Worm (Caenorhabditis elegans): ENCODE measurements around the gene C16E9.1.

Gene C16E9.1

ce11 chrX:6939917-6940316 lies at the start of gene C16E9.1:
Gene C16E9.1 (plus strand): TSS chrX:6940217.
- TF ChIP-seq ztf-29 (GFP tag; IDR thresholded peaks at IDR 0.05) (no peak), ztf-23 (GFP tag; IDR thresholded peaks at IDR 0.05) (no peak), tab-1 (GFP tag; IDR thresholded peaks at IDR 0.05) (no peak), med-1 (GFP tag; optimal IDR thresholded peaks at IDR 0.05; ENCODE audit: insufficient read depth) (no peak), cog-1 (tag; optimal IDR thresholded peaks at IDR 0.05) (no peak), klf-2 (GFP tag; conservative IDR thresholded peaks at IDR 0.05) (no peak), T22C8.4 (GFP tag; IDR thresholded peaks at IDR 0.05) (no peak), ref-1 (GFP tag; conservative IDR thresholded peaks at IDR 0.05) (no peak), flt-1 (GFP tag; IDR thresholded peaks at IDR 0.05) (no peak)

- no peak for TF ChIP-seq T22C8.4 (GFP tag; IDR thresholded peaks at IDR 0.05)
- TF ChIP-seq med-1 (GFP tag; optimal IDR thresholded peaks at IDR 0.05; ENCODE audit: insufficient read depth), result no peak
These were observed 46.9 kb upstream of the C16E9.1 start for ce11 chrX:6893074-6893473.

- TF ChIP-seq cog-1 (tag; optimal IDR thresholded peaks at IDR 0.05), result no peak
- TF ChIP-seq med-1 (GFP tag; optimal IDR thresholded peaks at IDR 0.05; ENCODE audit: insufficient read depth), result no peak
- TF ChIP-seq ref-1 (GFP tag; conservative IDR thresholded peaks at IDR 0.05), result no peak
- no peak for TF ChIP-seq ztf-29 (GFP tag; IDR thresholded peaks at IDR 0.05)
- TF ChIP-seq klf-2 (GFP tag; conservative IDR thresholded peaks at IDR 0.05), result no peak
- no peak for TF ChIP-seq T22C8.4 (GFP tag; IDR thresholded peaks at IDR 0.05)
- TF ChIP-seq ztf-23 (GFP tag; IDR thresholded peaks at IDR 0.05), result no peak
- no peak for TF ChIP-seq tab-1 (GFP tag; IDR thresholded peaks at IDR 0.05)
- no peak for TF ChIP-seq flt-1 (GFP tag; IDR thresholded peaks at IDR 0.05)
These were observed 45.9 kb upstream of the C16E9.1 start for ce11 chrX:6894104-6894503.

ce11 chrX:6899848-6900247 lies 40.2 kb upstream of the C16E9.1 start, which contains the start of gene F14B8.4:
Gene F14B8.4 (minus strand): TSS chrX:6899948.
- TF ChIP-seq ztf-23 (GFP tag; IDR thresholded peaks at IDR 0.05) (no peak), flt-1 (GFP tag; IDR thresholded peaks at IDR 0.05) (no peak), tab-1 (GFP tag; IDR thresholded peaks at IDR 0.05) (no peak), ztf-29 (GFP tag; IDR thresholded peaks at IDR 0.05) (no peak), med-1 (GFP tag; optimal IDR thresholded peaks at IDR 0.05; ENCODE audit: insufficient read depth) (no peak), ref-1 (GFP tag; conservative IDR thresholded peaks at IDR 0.05) (no peak)

- TF ChIP-seq tab-1 (GFP tag; IDR thresholded peaks at IDR 0.05) (no peak), flt-1 (GFP tag; IDR thresholded peaks at IDR 0.05) (no peak), ref-1 (GFP tag; conservative IDR thresholded peaks at IDR 0.05) (no peak), med-1 (GFP tag; optimal IDR thresholded peaks at IDR 0.05; ENCODE audit: insufficient read depth) (no peak)
These were observed 38.9 kb upstream of the C16E9.1 start, which contains the start of gene pes-23 for ce11 chrX:6901078-6901477. Gene pes-23 (plus strand): TSS chrX:6901378.

ce11 chrX:6902958-6903357 lies 37.1 kb upstream of the C16E9.1 start:
- TF ChIP-seq ref-1 (GFP tag; conservative IDR thresholded peaks at IDR 0.05) (peak; percentile 66; the same call in 1 of the 2 replicates), ztf-23 (GFP tag; IDR thresholded peaks at IDR 0.05) (peak; percentile 90), cog-1 (tag; optimal IDR thresholded peaks at IDR 0.05) (peak; percentile 49), klf-2 (GFP tag; conservative IDR thresholded peaks at IDR 0.05) (peak; percentile 85), med-1 (GFP tag; optimal IDR thresholded peaks at IDR 0.05; ENCODE audit: insufficient read depth) (peak; percentile 19), ztf-29 (GFP tag; IDR thresholded peaks at IDR 0.05) (no peak; the same call in 1 of the 2 replicates), flt-1 (GFP tag; IDR thresholded peaks at IDR 0.05) (peak; percentile 90), T22C8.4 (GFP tag; IDR thresholded peaks at IDR 0.05) (no peak; the same call in none of the 2 replicates), tab-1 (GFP tag; IDR thresholded peaks at IDR 0.05) (peak; percentile 82)

- TF ChIP-seq cog-1 (tag; optimal IDR thresholded peaks at IDR 0.05), result no peak
These were observed 35.8 kb upstream of the C16E9.1 start, which contains the start of gene sid-5 for ce11 chrX:6904064-6904771. Gene sid-5 (plus strand): TSS chrX:6904721.

ce11 chrX:6905581-6905980 lies 34.4 kb upstream of the C16E9.1 start:
- no peak for TF ChIP-seq med-1 (GFP tag; optimal IDR thresholded peaks at IDR 0.05; ENCODE audit: insufficient read depth)
- TF ChIP-seq flt-1 (GFP tag; IDR thresholded peaks at IDR 0.05), result no peak
- TF ChIP-seq T22C8.4 (GFP tag; IDR thresholded peaks at IDR 0.05), result no peak
- no peak for TF ChIP-seq klf-2 (GFP tag; conservative IDR thresholded peaks at IDR 0.05)
- no peak for TF ChIP-seq cog-1 (tag; optimal IDR thresholded peaks at IDR 0.05)

ce11 chrX:6913989-6914388 lies 26.0 kb upstream of the C16E9.1 start, which contains the start of gene nhx-4:
Gene nhx-4 (plus strand): TSS chrX:6914289.
- TF ChIP-seq med-1 (GFP tag; optimal IDR thresholded peaks at IDR 0.05; ENCODE audit: insufficient read depth), result no peak
- TF ChIP-seq ztf-29 (GFP tag; IDR thresholded peaks at IDR 0.05), result no peak
- TF ChIP-seq flt-1 (GFP tag; IDR thresholded peaks at IDR 0.05), result no peak
- no peak for TF ChIP-seq ref-1 (GFP tag; conservative IDR thresholded peaks at IDR 0.05)
- TF ChIP-seq cog-1 (tag; optimal IDR thresholded peaks at IDR 0.05), result no peak
- no peak for TF ChIP-seq tab-1 (GFP tag; IDR thresholded peaks at IDR 0.05)
- TF ChIP-seq T22C8.4 (GFP tag; IDR thresholded peaks at IDR 0.05), result no peak
- no peak for TF ChIP-seq klf-2 (GFP tag; conservative IDR thresholded peaks at IDR 0.05)

- no peak for TF ChIP-seq T22C8.4 (GFP tag; IDR thresholded peaks at IDR 0.05)
- no peak for TF ChIP-seq tab-1 (GFP tag; IDR thresholded peaks at IDR 0.05)
- TF ChIP-seq klf-2 (GFP tag; conservative IDR thresholded peaks at IDR 0.05), result no peak
- no peak for TF ChIP-seq med-1 (GFP tag; optimal IDR thresholded peaks at IDR 0.05; ENCODE audit: insufficient read depth)
- TF ChIP-seq flt-1 (GFP tag; IDR thresholded peaks at IDR 0.05), result no peak
- TF ChIP-seq ztf-23 (GFP tag; IDR thresholded peaks at IDR 0.05), result no peak
- TF ChIP-seq cog-1 (tag; optimal IDR thresholded peaks at IDR 0.05), result no peak
- no peak for TF ChIP-seq ref-1 (GFP tag; conservative IDR thresholded peaks at IDR 0.05)
- no peak for TF ChIP-seq ztf-29 (GFP tag; IDR thresholded peaks at IDR 0.05)
These were observed 24.7 kb upstream of the C16E9.1 start for ce11 chrX:6915279-6915678.
